Worm (Caenorhabditis elegans) whole organism, late embryonic: ENCODE results near the gene pxd-1.
A peak's percentile ranks its signal among the peaks of the same experiment; 100 is the strongest.

Experiments used
- K09A11.1 ChIP-seq: sonication (generic microtip); optimal IDR thresholded peaks from 2 replicates; lab custom pipeline; 2017; ENCODE audit warnings: antibody characterized with exemption, mild to moderate bottlenecking, missing genetic modification characterization, missing compliant biosample characterization; ENCODE audit not compliant: insufficient read depth
- Y22D7AL.16 ChIP-seq: sonication (generic microtip); optimal IDR thresholded peaks from 2 replicates; lab custom pipeline; 2016; ENCODE audit warnings: missing genetic modification characterization, missing compliant biosample characterization
- ama-1 ChIP-seq: fragments of 150-350 bp; optimal IDR thresholded peaks from 2 replicates; lab custom pipeline; 2014
- dve-1 ChIP-seq: sonication (generic microtip); optimal IDR thresholded peaks from 2 replicates; lab custom pipeline; 2017; ENCODE audit warnings: antibody characterized with exemption, mild to moderate bottlenecking, missing genetic modification characterization, missing compliant biosample characterization
- nfya-1 ChIP-seq: sonication (generic microtip); optimal IDR thresholded peaks from 2 replicates; lab custom pipeline; 2017; ENCODE audit warnings: missing genetic modification characterization, mild to moderate bottlenecking, missing compliant biosample characterization, antibody characterized with exemption, moderate library complexity
- pax-1 ChIP-seq: fragments of 150-350 bp; optimal IDR thresholded peaks from 2 replicates; lab custom pipeline; 2014; ENCODE audit warnings: missing biosample characterization, missing genetic modification characterization
- pha-4 ChIP-seq: fragments of 150-350 bp; optimal IDR thresholded peaks from 2 replicates; lab custom pipeline; 2018; ENCODE audit warnings: missing biosample characterization, missing genetic modification reagents, missing genetic modification characterization
- tbx-2 ChIP-seq: sonication (generic microtip); optimal IDR thresholded peaks from 2 replicates; lab custom pipeline; 2016; ENCODE audit warnings: missing genetic modification characterization, missing compliant biosample characterization
- unc-42 ChIP-seq: sonication (generic microtip); optimal IDR thresholded peaks from 2 replicates; lab custom pipeline; 2016; ENCODE audit warnings: missing genotype, missing genetic modification characterization, missing compliant biosample characterization

- TF ChIP-seq tbx-2 (tag; lab: Kevin White, UChicago) (no peak), pha-4 (tag; lab: Kevin White, UChicago) (no peak), dve-1 (tag; lab: Kevin White, UChicago) (no peak), ama-1 (lab: Kevin White, UChicago) (no peak), nfya-1 (tag; lab: Kevin White, UChicago) (no peak), unc-42 (tag; lab: Kevin White, UChicago) (peak; percentile 78), Y22D7AL.16 (no peak), pax-1 (tag; lab: Kevin White, UChicago) (no peak), K09A11.1 (tag; lab: Kevin White, UChicago) (no peak)
These were observed 52.0 kb downstream of the pxd-1 start, which contains the start of gene rcq-5 for ce11 chrIII:4057894-4058293.
